Worm (Caenorhabditis elegans) whole organism, L4 larva: ENCODE data around the gene srx-60.
"Not testable (repeated sequence)": the region's sequence is repeated elsewhere in the genome, so short reads cannot be mapped to it uniquely, and the experiment has no call there.

Experiments used
- D1046.2 ChIP-seq: fragments of 200-800 bp; sonication (Bioruptor generic); IDR thresholded peaks from 2 replicates; pipeline ENCODE4 v1.3.6; 2022; ENCODE audit warnings: missing genetic modification characterization, missing compliant biosample characterization
- F10B5.3 ChIP-seq: sonication (generic microtip); optimal IDR thresholded peaks from 2 replicates; lab custom pipeline; 2016; ENCODE audit warnings: mild to moderate bottlenecking, missing genetic modification characterization, missing compliant biosample characterization
- Y5F2A.4 ChIP-seq: fragments of 200-800 bp; sonication (Bioruptor generic); optimal IDR thresholded peaks from 2 replicates; lab custom pipeline; 2018; ENCODE audit warnings: mild to moderate bottlenecking, missing genetic modification characterization, missing compliant biosample characterization
- aha-1 ChIP-seq: fragments of 150-350 bp; peaks from one replicate; lab custom pipeline; 2014; ENCODE audit warnings: missing biosample characterization, missing genetic modification characterization
- arid-1 ChIP-seq: fragments of 200-800 bp; sonication (Bioruptor generic); conservative IDR thresholded peaks from 2 replicates; pipeline ENCODE4 v1.3.6; 2022; ENCODE audit warnings: missing genetic modification reagents, missing genetic modification characterization, missing compliant biosample characterization
- ceh-28 ChIP-seq: fragments of 150-350 bp; optimal IDR thresholded peaks from 2 replicates; lab custom pipeline; 2014; ENCODE audit warnings: missing biosample characterization, missing genetic modification reagents, missing genetic modification characterization
- daf-12 ChIP-seq: fragments of 150-350 bp; optimal IDR thresholded peaks from 2 replicates; lab custom pipeline; 2014; ENCODE audit warnings: missing biosample characterization, missing genetic modification reagents, missing genetic modification characterization
- egl-27 ChIP-seq: sonication (generic microtip); optimal IDR thresholded peaks from 3 replicates; lab custom pipeline; 2017; ENCODE audit warnings: missing biosample characterization, missing genetic modification reagents, missing genetic modification characterization
- fos-1 ChIP-seq: fragments of 150-350 bp; optimal IDR thresholded peaks from 2 replicates; lab custom pipeline; 2014; ENCODE audit warnings: missing biosample characterization, missing genetic modification characterization
- hif-1 ChIP-seq, 2 experiments: sonication (generic microtip); optimal IDR thresholded peaks; 2 replicates each; lab custom pipeline; 2016 to 2017; ENCODE audit warnings: missing compliant biosample characterization in 2 of 2, missing genetic modification characterization in 2 of 2, missing genetic modification reagents in 2 of 2, missing genotype in 2 of 2, mild to moderate bottlenecking in 1 of 2
- hlh-30 ChIP-seq: sonication (generic microtip); optimal IDR thresholded peaks from 2 replicates; lab custom pipeline; 2017; ENCODE audit warnings: antibody characterized with exemption, mild to moderate bottlenecking, missing genetic modification characterization, missing compliant biosample characterization; ENCODE audit not compliant: insufficient read depth
- lim-7 ChIP-seq: fragments of 200-800 bp; sonication (Bioruptor generic); IDR thresholded peaks from 2 replicates; pipeline ENCODE4 v1.3.6; 2022; ENCODE audit warnings: missing genetic modification characterization, missing compliant biosample characterization
- madf-5 ChIP-seq, 2 experiments: fragments of 200-800 bp; sonication (Bioruptor generic); IDR thresholded peaks; 2 replicates each; pipeline ENCODE4 v1.3.6; 2022; ENCODE audit warnings: missing compliant biosample characterization in 2 of 2, missing genetic modification characterization in 2 of 2
- mdl-1 ChIP-seq, 2 experiments: fragments of 150-350 bp in 1 of 2; sonication (generic microtip) in 1 of 2; optimal IDR thresholded peaks; 2 replicates each; lab custom pipeline; 2014 to 2017; ENCODE audit warnings: missing biosample characterization in 2 of 2, missing genetic modification characterization in 2 of 2
- mes-2 ChIP-seq: sonication (generic microtip); optimal IDR thresholded peaks from 2 replicates; lab custom pipeline; 2016; ENCODE audit warnings: missing genotype, mild to moderate bottlenecking, missing genetic modification characterization, missing compliant biosample characterization; ENCODE audit not compliant: poor library complexity, severe bottlenecking
- mxl-3 ChIP-seq: fragments of 200-800 bp; sonication (Bioruptor generic); optimal IDR thresholded peaks from 2 replicates; lab custom pipeline; 2018; ENCODE audit warnings: mild to moderate bottlenecking, missing genetic modification characterization, missing compliant biosample characterization
- nhr-111 ChIP-seq: fragments of 200-800 bp; sonication (Bioruptor generic); optimal IDR thresholded peaks from 2 replicates; lab custom pipeline; 2018; ENCODE audit warnings: mild to moderate bottlenecking, missing genetic modification characterization, missing compliant biosample characterization
- nhr-28 ChIP-seq: fragments of 150-350 bp; optimal IDR thresholded peaks from 2 replicates; lab custom pipeline; 2014; ENCODE audit warnings: missing biosample characterization, missing genetic modification characterization
- nhr-41 ChIP-seq: fragments of 200-800 bp; sonication (Bioruptor generic); IDR thresholded peaks from 2 replicates; pipeline ENCODE4 v1.3.6; 2022; ENCODE audit warnings: missing genetic modification reagents, missing genetic modification characterization, missing compliant biosample characterization
- nhr-6 ChIP-seq: fragments of 150-350 bp; optimal IDR thresholded peaks from 2 replicates; lab custom pipeline; 2014; ENCODE audit warnings: missing biosample characterization, missing genetic modification characterization
- pqm-1 ChIP-seq: sonication (generic microtip); optimal IDR thresholded peaks from 2 replicates; lab custom pipeline; 2017; ENCODE audit warnings: missing biosample characterization, missing genetic modification characterization
- sdz-12 ChIP-seq: fragments of 200-800 bp; sonication (Bioruptor generic); optimal IDR thresholded peaks from 2 replicates; lab custom pipeline; 2018; ENCODE audit warnings: mild to moderate bottlenecking, missing genetic modification characterization, missing compliant biosample characterization
- set-16 ChIP-seq: fragments of 200-800 bp; sonication (Bioruptor generic); IDR thresholded peaks from 2 replicates; pipeline ENCODE4 v1.3.6; 2022; ENCODE audit warnings: missing genetic modification reagents, missing genetic modification characterization, missing compliant biosample characterization
- spr-1 ChIP-seq: sonication (generic microtip); optimal IDR thresholded peaks from 2 replicates; lab custom pipeline; 2016; ENCODE audit warnings: mild to moderate bottlenecking, missing genetic modification characterization, missing compliant biosample characterization
- tag-97 ChIP-seq: fragments of 200-800 bp; sonication (Bioruptor generic); IDR thresholded peaks from 2 replicates; pipeline ENCODE4 v1.3.6; 2022; ENCODE audit warnings: missing genetic modification characterization, missing compliant biosample characterization
- tra-1 ChIP-seq: fragments of 200-800 bp; sonication (Bioruptor generic); IDR thresholded peaks from 2 replicates; pipeline ENCODE4 v1.3.6; 2022; ENCODE audit warnings: missing genetic modification reagents, missing genetic modification characterization, missing compliant biosample characterization
- unc-39 ChIP-seq: sonication (generic microtip); optimal IDR thresholded peaks from 2 replicates; lab custom pipeline; 2017; ENCODE audit warnings: missing biosample characterization, missing genetic modification characterization
- unc-62 ChIP-seq, 3 experiments: fragments of 150-350 bp in 1 of 3; sonication (generic microtip); optimal IDR thresholded peaks in 2 of 3; peaks in 1 of 3; 1 replicate in 1 of 3; 2 replicates in 2 of 3; lab custom pipeline; 2014 to 2017; ENCODE audit warnings: missing biosample characterization in 3 of 3, missing genetic modification characterization in 3 of 3, missing genetic modification reagents in 3 of 3, missing genotype in 1 of 3
- vab-7 ChIP-seq: fragments of 200-800 bp; sonication (Bioruptor generic); IDR thresholded peaks from 2 replicates; pipeline ENCODE4 v1.3.6; 2022; ENCODE audit warnings: missing genetic modification reagents, missing genetic modification characterization, missing compliant biosample characterization
- zfp-2 ChIP-seq: sonication (generic microtip); optimal IDR thresholded peaks from 2 replicates; lab custom pipeline; 2016; ENCODE audit warnings: mild to moderate bottlenecking, missing genetic modification characterization, missing compliant biosample characterization
- zip-11 ChIP-seq: fragments of 200-800 bp; sonication (Bioruptor generic); IDR thresholded peaks from 2 replicates; pipeline ENCODE4 v1.3.6; 2022; ENCODE audit warnings: missing genetic modification characterization, missing compliant biosample characterization

Gene srx-60

DNA sequence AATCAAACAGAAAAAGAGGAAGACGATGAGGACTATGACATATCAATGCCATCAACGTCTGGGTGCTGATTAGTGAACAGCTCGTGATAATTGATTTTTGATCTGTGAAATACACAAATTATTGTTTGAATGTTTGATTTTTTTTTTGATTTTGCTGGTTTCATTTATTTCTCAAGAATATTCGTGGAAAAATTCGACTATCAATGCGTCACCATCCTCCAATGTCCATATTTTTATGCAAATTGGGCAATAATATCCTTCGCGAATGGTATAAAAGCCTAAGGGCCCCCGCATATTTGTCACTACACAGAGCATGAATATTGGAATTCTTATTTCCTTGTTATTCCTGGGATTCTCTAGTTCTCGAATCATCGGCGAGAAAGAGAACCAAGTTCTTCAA is 39.1 kb downstream of the srx-60 start, which contains the start of gene try-13:
try-13 (plus strand) TSS at position 301 of the 400 bp plus-strand sequence.
- TF ChIP-seq set-16 (no peak), F10B5.3 (tag; lab: Kevin White, UChicago) (no peak), nhr-41 (GFP tag; lab: Robert Waterston, UW) (no peak), D1046.2 (GFP tag; lab: Robert Waterston, UW) (no peak), tag-97 (GFP tag; lab: Robert Waterston, UW) (no peak), nhr-28 (tag; lab: Kevin White, UChicago) (no peak), mxl-3 (GFP tag; lab: Kevin White, UChicago) (no peak), fos-1 (tag; lab: Kevin White, UChicago) (no peak), tra-1 (no peak)

DNA sequence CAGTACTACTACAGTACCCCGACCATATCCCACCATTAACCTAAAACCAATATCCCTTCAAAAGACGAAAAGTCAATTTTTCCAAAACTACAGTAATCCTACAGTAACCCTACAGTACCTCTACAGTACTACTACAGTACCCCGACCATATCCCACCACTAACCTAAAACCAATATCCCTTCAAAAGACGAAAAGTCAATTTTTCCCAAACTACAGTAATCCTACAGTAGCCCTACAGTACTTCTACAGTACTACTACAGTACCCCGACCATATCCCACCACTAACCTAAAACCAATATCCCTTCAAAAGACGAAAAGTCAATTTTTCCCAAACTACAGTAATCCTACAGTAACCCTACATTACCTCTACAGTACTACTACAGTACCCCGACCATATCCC is 42.8 kb downstream of the srx-60 start:
- 0 out of 2 replicates have a peak, but pooled peaks have one; percentile 25 for TF ChIP-seq vab-7 (GFP tag; lab: Robert Waterston, UW)
- TF ChIP-seq zip-11, result peak; percentile 62; the same call in 1 of the 2 replicates
- 0 out of 4 replicates have a peak, but pooled peaks of 1 of the 2 experiments have one; percentile 17 for TF ChIP-seq madf-5 (GFP tag; IDR thresholded peaks at IDR 0.05; lab: Robert Waterston, UW)
- 0 out of 2 replicates have a peak, but pooled peaks have one; percentile 41 for TF ChIP-seq arid-1 (GFP tag; lab: Robert Waterston, UW)
- TF ChIP-seq tag-97 (GFP tag; lab: Robert Waterston, UW), result 0 out of 2 replicates have a peak, but pooled peaks have one; percentile 36

DNA sequence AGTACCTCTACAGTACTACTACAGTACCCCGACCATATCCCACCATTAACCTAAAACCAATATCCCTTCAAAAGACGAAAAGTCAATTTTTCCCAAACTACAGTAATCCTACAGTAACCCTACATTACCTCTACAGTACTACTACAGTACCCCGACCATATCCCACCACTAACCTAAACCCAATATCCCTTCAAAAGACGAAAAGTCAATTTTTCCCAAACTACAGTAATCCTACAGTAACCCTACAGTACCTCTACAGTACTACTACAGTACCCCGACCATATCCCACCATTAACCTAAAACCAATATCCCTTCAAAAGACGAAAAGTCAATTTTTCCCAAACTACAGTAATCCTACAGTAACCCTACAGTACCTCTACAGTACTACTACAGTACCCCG is 43.6 kb downstream of the srx-60 start, which contains the start of gene nhr-141:
nhr-141 (plus strand) TSS at position 331 of the 400 bp plus-strand sequence.
- TF ChIP-seq mdl-1 (tag; optimal IDR thresholded peaks at IDR 0.05; lab: Kevin White, UChicago); lim-7 (GFP tag; lab: Robert Waterston, UW); Y5F2A.4: not testable (repeated sequence)
- TF ChIP-seq, all 104 proteins: peak for 0; not testable (repeated sequence) for 104

DNA sequence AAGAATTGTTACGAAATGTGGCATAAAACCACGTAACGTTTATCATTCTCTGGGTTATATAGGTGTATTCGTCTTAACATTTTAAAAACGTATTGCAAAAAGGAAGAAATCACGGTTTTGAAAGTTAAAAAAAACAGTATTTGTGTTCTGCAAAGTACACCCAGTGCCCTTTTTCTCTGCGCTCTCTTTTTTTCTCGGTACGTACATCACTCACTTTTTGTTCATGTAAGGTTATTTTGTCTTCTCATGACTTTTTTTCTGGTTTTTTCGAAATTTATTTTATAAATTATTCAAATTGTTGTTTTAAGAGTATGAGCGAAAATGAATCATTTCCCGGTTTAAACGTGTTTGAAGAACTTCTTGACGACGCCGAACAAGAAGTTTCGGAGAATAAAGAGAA is 46.3 kb downstream of the srx-60 start, which contains the start of gene F25E5.5:
F25E5.5 (plus strand) TSS at position 301 of the 400 bp plus-strand sequence.
- TF ChIP-seq nhr-28 (tag; lab: Kevin White, UChicago) (peak; percentile 44), zfp-2 (tag; lab: Kevin White, UChicago) (no peak), mes-2 (tag; lab: Kevin White, UChicago) (no peak), unc-39 (no peak), spr-1 (no peak), pqm-1 (tag; lab: Kevin White, UChicago) (no peak), hlh-30 (tag; lab: Kevin White, UChicago) (peak; percentile 14), ceh-28 (tag; lab: Kevin White, UChicago) (no peak)
- TF ChIP-seq, all 104 proteins: peak for 2

DNA sequence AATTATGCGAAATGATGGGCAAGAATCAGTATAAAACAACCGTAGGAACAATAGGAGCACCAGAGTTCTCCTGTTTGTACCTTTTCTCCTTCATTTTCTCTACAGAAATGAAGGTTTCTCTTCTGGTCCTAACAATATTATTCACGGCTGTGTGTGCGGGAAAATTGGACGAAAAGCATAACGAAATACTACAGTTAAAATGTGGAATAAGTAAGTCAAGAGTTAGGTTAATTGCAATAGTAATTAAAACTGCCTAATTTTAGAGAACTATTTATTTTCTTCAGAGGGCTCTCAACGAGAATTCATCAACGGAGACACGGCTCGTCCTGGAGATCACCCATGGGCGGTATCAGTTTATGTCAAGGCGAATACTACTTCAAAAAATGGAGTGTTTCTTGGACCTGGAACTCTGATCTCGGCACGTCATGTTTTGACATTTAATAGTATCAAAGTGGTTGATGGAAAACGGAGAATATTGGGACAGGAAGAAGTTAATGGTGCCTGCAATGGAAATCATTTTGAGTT is 48.7 kb downstream of the srx-60 start, which contains the start of gene try-12:
try-12 (plus strand) TSS at position 51 of the 525 bp plus-strand sequence.
- TF ChIP-seq aha-1, result peak; percentile 70
- TF ChIP-seq egl-27 (tag; lab: Kevin White, UChicago), result no peak
- no peak for TF ChIP-seq sdz-12 (GFP tag; lab: Kevin White, UChicago)
- no peak for TF ChIP-seq hif-1 (tag; optimal IDR thresholded peaks at IDR 0.05; lab: Kevin White, UChicago)
- TF ChIP-seq nhr-111 (GFP tag; lab: Kevin White, UChicago), result no peak
- TF ChIP-seq nhr-6 (tag; lab: Kevin White, UChicago), result no peak
- no peak for TF ChIP-seq daf-12
- TF ChIP-seq unc-62 (GFP tag; optimal IDR thresholded peaks at IDR 0.05 in 1 of 2; lab: Kevin White, UChicago), result peak in 1 of 2 experiments; percentile 50
- no peak for TF ChIP-seq unc-62 (tag; optimal IDR thresholded peaks at IDR 0.05; lab: Kevin White, UChicago)
